Worm (Caenorhabditis elegans) whole organism, midembryonic: Measurements from ENCODE around the gene Y69A2AR.31.

Source experiments
- T22C8.4 ChIP-seq: fragments of 200-800 bp; sonication (Bioruptor generic); IDR thresholded peaks from 2 replicates; pipeline ENCODE4 v1.3.6; 2022; ENCODE audit warnings: missing genetic modification characterization, missing compliant biosample characterization
- cog-1 ChIP-seq: sonication (generic microtip); optimal IDR thresholded peaks from 2 replicates; lab custom pipeline; 2016; ENCODE audit warnings: missing genetic modification characterization, missing compliant biosample characterization
- flt-1 ChIP-seq: fragments of 200-800 bp; sonication (Bioruptor generic); IDR thresholded peaks from 2 replicates; pipeline ENCODE4 v1.3.6; 2022; ENCODE audit warnings: missing genetic modification characterization, missing compliant biosample characterization
- klf-2 ChIP-seq: fragments of 200-800 bp; sonication (Bioruptor generic); conservative IDR thresholded peaks from 2 replicates; pipeline ENCODE4 v1.3.6; 2022; ENCODE audit warnings: missing genetic modification reagents, missing genetic modification characterization, missing compliant biosample characterization
- med-1 ChIP-seq: sonication (generic microtip); optimal IDR thresholded peaks from 2 replicates; lab custom pipeline; 2017; ENCODE audit warnings: missing genetic modification characterization, mild to moderate bottlenecking, missing compliant biosample characterization, antibody characterized with exemption, missing genetic modification reagents; ENCODE audit not compliant: insufficient read depth
- ref-1 ChIP-seq: fragments of 200-800 bp; sonication (Bioruptor generic); conservative IDR thresholded peaks from 2 replicates; pipeline ENCODE4 v1.3.6; 2022; ENCODE audit warnings: missing genetic modification reagents, missing genetic modification characterization, missing compliant biosample characterization
- tab-1 ChIP-seq: fragments of 200-800 bp; sonication (Bioruptor generic); IDR thresholded peaks from 2 replicates; pipeline ENCODE4 v1.3.6; 2022; ENCODE audit warnings: missing genetic modification characterization, missing compliant biosample characterization
- ztf-23 ChIP-seq: fragments of 200-800 bp; sonication (Bioruptor generic); IDR thresholded peaks from 2 replicates; pipeline ENCODE4 v1.3.6; 2022; ENCODE audit warnings: missing genetic modification reagents, missing genetic modification characterization, missing compliant biosample characterization
- ztf-29 ChIP-seq: fragments of 200-800 bp; sonication (Bioruptor generic); IDR thresholded peaks from 2 replicates; pipeline ENCODE4 v1.3.6; 2022; ENCODE audit warnings: missing genetic modification reagents, missing genetic modification characterization, missing compliant biosample characterization

ce11 chrIV:2602862-2603189 is 61.0 kb downstream of the Y69A2AR.31 start:
- TF ChIP-seq ztf-29 (GFP tag; lab: Robert Waterston, UW) (no peak), ref-1 (GFP tag; lab: Robert Waterston, UW) (no peak), tab-1 (no peak), flt-1 (GFP tag; lab: Robert Waterston, UW) (no peak), klf-2 (GFP tag; lab: Robert Waterston, UW) (no peak), ztf-23 (GFP tag; lab: Robert Waterston, UW) (no peak), T22C8.4 (GFP tag; lab: Robert Waterston, UW) (no peak), med-1 (GFP tag; lab: Kevin White, UChicago) (no peak), cog-1 (tag; lab: Kevin White, UChicago) (no peak)
